Worm (Caenorhabditis elegans) whole organism, L2 larva: ENCODE data around the gene gcy-3.

ENCODE experiments used
- C34F6.9 ChIP-seq: fragments of 150-350 bp; optimal IDR thresholded peaks from 2 replicates; lab custom pipeline; 2014; ENCODE audit warnings: missing biosample characterization, missing genetic modification characterization
- F13H6.1 ChIP-seq: sonication (generic microtip); optimal IDR thresholded peaks from 2 replicates; lab custom pipeline; 2016; ENCODE audit warnings: missing genetic modification characterization, missing compliant biosample characterization
- R02D3.7 ChIP-seq: fragments of 150-350 bp; optimal IDR thresholded peaks from 2 replicates; lab custom pipeline; 2014; ENCODE audit warnings: missing biosample characterization, missing genetic modification characterization
- Y55F3AM.14 ChIP-seq: fragments of 200-800 bp; sonication (Bioruptor generic); optimal IDR thresholded peaks from 2 replicates; lab custom pipeline; 2018; ENCODE audit warnings: mild to moderate bottlenecking, missing genetic modification characterization, missing compliant biosample characterization
- ZK546.5 ChIP-seq: sonication (generic microtip); optimal IDR thresholded peaks from 2 replicates; lab custom pipeline; 2017; ENCODE audit warnings: missing biosample characterization, missing genetic modification characterization
- alr-1 ChIP-seq: fragments of 150-350 bp; optimal IDR thresholded peaks from 2 replicates; lab custom pipeline; 2014; ENCODE audit warnings: missing biosample characterization, missing genetic modification characterization
- aly-2 ChIP-seq: fragments of 150-350 bp; optimal IDR thresholded peaks from 2 replicates; lab custom pipeline; 2014; ENCODE audit warnings: missing biosample characterization, missing genetic modification characterization
- ama-1 ChIP-seq: fragments of 150-350 bp; optimal IDR thresholded peaks from 2 replicates; lab custom pipeline; 2018; ENCODE audit warnings: inconsistent platforms
- blmp-1 ChIP-seq: sonication (generic microtip); optimal IDR thresholded peaks from 2 replicates; lab custom pipeline; 2017; ENCODE audit warnings: missing genetic modification characterization, mild to moderate bottlenecking, missing compliant biosample characterization, antibody characterized with exemption, moderate library complexity; ENCODE audit not compliant: insufficient read depth
- ceh-16 ChIP-seq: fragments of 150-350 bp; optimal IDR thresholded peaks from 2 replicates; lab custom pipeline; 2014; ENCODE audit warnings: missing biosample characterization, missing genetic modification characterization
- ceh-82 ChIP-seq: fragments of 150-350 bp; optimal IDR thresholded peaks from 2 replicates; lab custom pipeline; 2014; ENCODE audit warnings: missing biosample characterization, missing genetic modification characterization
- crh-2 ChIP-seq: sonication (generic microtip); optimal IDR thresholded peaks from 2 replicates; lab custom pipeline; 2017; ENCODE audit warnings: missing biosample characterization, missing genetic modification characterization
- dmd-4 ChIP-seq: sonication (generic microtip); optimal IDR thresholded peaks from 2 replicates; lab custom pipeline; 2017; ENCODE audit warnings: missing biosample characterization, missing genetic modification characterization
- egl-27 ChIP-seq: sonication (generic microtip); optimal IDR thresholded peaks from 3 replicates; lab custom pipeline; 2017; ENCODE audit warnings: missing biosample characterization, missing genetic modification reagents, missing genetic modification characterization
- elt-3 ChIP-seq: sonication (generic microtip); optimal IDR thresholded peaks from 2 replicates; lab custom pipeline; 2017; ENCODE audit warnings: missing biosample characterization, missing genetic modification characterization
- fos-1 ChIP-seq: fragments of 150-350 bp; optimal IDR thresholded peaks from 2 replicates; lab custom pipeline; 2014; ENCODE audit warnings: missing biosample characterization, missing genetic modification characterization
- lin-11 ChIP-seq: fragments of 150-350 bp; sonication (generic microtip); optimal IDR thresholded peaks from 2 replicates; lab custom pipeline; 2014; ENCODE audit warnings: missing biosample characterization, missing genetic modification characterization, inconsistent platforms, mixed read lengths
- lin-13 ChIP-seq: fragments of 150-350 bp; optimal IDR thresholded peaks from 2 replicates; lab custom pipeline; 2014; ENCODE audit warnings: missing biosample characterization, missing genetic modification reagents, missing genetic modification characterization
- lsy-2 ChIP-seq, 2 experiments: fragments of 150-350 bp in 1 of 2; sonication (generic microtip) in 1 of 2; optimal IDR thresholded peaks; 2 replicates each; lab custom pipeline; 2014 to 2017; ENCODE audit warnings: missing biosample characterization in 2 of 2, missing genetic modification characterization in 2 of 2
- mab-5 ChIP-seq: fragments of 150-350 bp; optimal IDR thresholded peaks from 2 replicates; lab custom pipeline; 2014; ENCODE audit warnings: missing biosample characterization, missing genetic modification characterization
- mbf-1 ChIP-seq: sonication (generic microtip); optimal IDR thresholded peaks from 2 replicates; lab custom pipeline; 2017; ENCODE audit warnings: missing biosample characterization, missing genetic modification characterization
- mdl-1 ChIP-seq, 2 experiments: fragments of 150-350 bp in 1 of 2; sonication (generic microtip) in 1 of 2; optimal IDR thresholded peaks; 2 replicates each; lab custom pipeline; 2017; ENCODE audit warnings: missing biosample characterization in 2 of 2, missing genetic modification characterization in 2 of 2
- nhr-10 ChIP-seq: sonication (generic microtip); optimal IDR thresholded peaks from 2 replicates; lab custom pipeline; 2017; ENCODE audit warnings: missing biosample characterization, missing genetic modification characterization
- nhr-11 ChIP-seq: fragments of 150-350 bp; optimal IDR thresholded peaks from 2 replicates; lab custom pipeline; 2014; ENCODE audit warnings: missing biosample characterization, missing genetic modification characterization
- nhr-12 ChIP-seq: fragments of 150-350 bp; optimal IDR thresholded peaks from 2 replicates; lab custom pipeline; 2014; ENCODE audit warnings: missing biosample characterization, missing genetic modification characterization
- nhr-129 ChIP-seq: fragments of 150-350 bp; optimal IDR thresholded peaks from 2 replicates; lab custom pipeline; 2014; ENCODE audit warnings: missing biosample characterization, missing genetic modification characterization
- nhr-21 ChIP-seq: fragments of 150-350 bp; optimal IDR thresholded peaks from 2 replicates; lab custom pipeline; 2014; ENCODE audit warnings: missing biosample characterization, missing genetic modification characterization
- nhr-23 ChIP-seq: fragments of 150-350 bp; optimal IDR thresholded peaks from 2 replicates; lab custom pipeline; 2014; ENCODE audit warnings: missing biosample characterization, missing genetic modification reagents, missing genetic modification characterization
- nhr-237 ChIP-seq: fragments of 150-350 bp; optimal IDR thresholded peaks from 2 replicates; lab custom pipeline; 2014; ENCODE audit warnings: missing biosample characterization, missing genetic modification characterization
- nhr-25 ChIP-seq: fragments of 150-350 bp; sonication (generic microtip); optimal IDR thresholded peaks from 3 replicates; lab custom pipeline; 2014; ENCODE audit warnings: missing biosample characterization, missing genetic modification characterization
- nhr-6 ChIP-seq: fragments of 150-350 bp; optimal IDR thresholded peaks from 2 replicates; lab custom pipeline; 2014; ENCODE audit warnings: missing biosample characterization, missing genetic modification characterization
- sem-4 ChIP-seq: fragments of 150-350 bp; optimal IDR thresholded peaks from 2 replicates; lab custom pipeline; 2014; ENCODE audit warnings: missing biosample characterization, missing genetic modification reagents, missing genetic modification characterization
- sma-3 ChIP-seq: sonication (generic microtip); optimal IDR thresholded peaks from 2 replicates; lab custom pipeline; 2016; ENCODE audit warnings: missing genetic modification reagents, missing genetic modification characterization, missing compliant biosample characterization
- sma-9 ChIP-seq, 2 experiments: fragments of 150-350 bp in 1 of 2; sonication (generic microtip) in 1 of 2; optimal IDR thresholded peaks; 2 replicates each; lab custom pipeline; 2014 to 2016; ENCODE audit warnings: missing genetic modification characterization in 2 of 2, mild to moderate bottlenecking in 1 of 2, missing biosample characterization in 1 of 2, missing compliant biosample characterization in 1 of 2, missing genetic modification reagents in 1 of 2, moderate library complexity in 1 of 2
- snpc-4 ChIP-seq: fragments of 150-350 bp; optimal IDR thresholded peaks from 2 replicates; lab custom pipeline; 2014; ENCODE audit warnings: missing biosample characterization, missing genetic modification characterization
- unc-39 ChIP-seq: fragments of 150-350 bp; optimal IDR thresholded peaks from 2 replicates; lab custom pipeline; 2014; ENCODE audit warnings: missing biosample characterization, missing genetic modification characterization
- unc-55 ChIP-seq: fragments of 150-350 bp; sonication (generic microtip); optimal IDR thresholded peaks from 3 replicates; lab custom pipeline; 2014; ENCODE audit warnings: missing biosample characterization, missing genetic modification reagents, missing genetic modification characterization
- zag-1 ChIP-seq: fragments of 150-350 bp; optimal IDR thresholded peaks from 2 replicates; lab custom pipeline; 2014; ENCODE audit warnings: missing biosample characterization, missing genetic modification characterization
- ztf-1 ChIP-seq: fragments of 200-800 bp; sonication (Bioruptor generic); conservative IDR thresholded peaks from 2 replicates; pipeline ENCODE4 v1.3.6; 2022; ENCODE audit warnings: missing genetic modification characterization, missing compliant biosample characterization
- ztf-11 ChIP-seq: sonication (generic microtip); optimal IDR thresholded peaks from 2 replicates; lab custom pipeline; 2017; ENCODE audit warnings: missing biosample characterization, missing genetic modification characterization
- ztf-4 ChIP-seq: fragments of 150-350 bp; optimal IDR thresholded peaks from 2 replicates; lab custom pipeline; 2014; ENCODE audit warnings: missing biosample characterization, missing genetic modification characterization

Gene gcy-3

DNA sequence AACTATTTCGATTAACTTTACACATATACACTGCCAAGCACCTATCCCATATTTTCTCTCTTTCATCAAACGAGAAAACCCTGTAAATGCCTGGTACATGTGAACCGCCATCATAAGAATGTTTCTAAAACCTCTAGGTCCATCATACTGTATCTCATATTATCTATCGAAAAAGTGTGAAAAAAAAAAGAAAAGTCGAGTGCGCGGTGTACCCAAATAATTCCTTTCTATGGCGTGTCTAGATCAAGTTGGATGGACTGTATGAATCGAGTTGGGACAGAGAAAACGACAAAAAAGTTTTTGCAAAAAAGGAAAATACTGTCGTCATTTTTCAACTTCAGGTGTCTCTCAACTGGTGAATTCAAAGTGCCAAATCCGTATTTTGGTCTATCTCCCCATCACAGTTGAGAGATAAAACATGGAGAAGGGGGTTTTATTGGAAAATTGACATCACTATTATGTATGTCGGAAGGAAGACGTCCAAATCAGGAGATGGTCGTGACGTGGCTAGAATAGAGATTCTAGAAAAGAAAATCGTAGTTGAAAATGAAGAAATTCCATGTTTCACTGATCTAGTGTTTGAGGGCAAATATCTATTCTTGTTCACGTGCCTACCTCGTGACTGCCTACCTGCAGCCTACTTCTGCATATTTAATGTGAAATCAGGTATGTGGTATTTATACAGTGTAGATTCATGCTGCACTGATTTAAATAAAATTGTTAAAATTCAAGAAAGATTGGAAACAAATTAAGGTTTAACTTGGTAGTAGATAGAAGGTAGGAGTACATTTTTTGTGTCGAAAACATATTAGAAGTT lies 13.6 kb downstream of the gcy-3 start (continued):
- no peak for TF ChIP-seq mdl-1 (tag; optimal IDR thresholded peaks at IDR 0.05; lab: Kevin White, UChicago)
- no peak for TF ChIP-seq ama-1 (lab: Kevin White, UChicago)
- TF ChIP-seq egl-27 = peak; percentile 10
- TF ChIP-seq zag-1 (tag; lab: Kevin White, UChicago) = no peak

DNA sequence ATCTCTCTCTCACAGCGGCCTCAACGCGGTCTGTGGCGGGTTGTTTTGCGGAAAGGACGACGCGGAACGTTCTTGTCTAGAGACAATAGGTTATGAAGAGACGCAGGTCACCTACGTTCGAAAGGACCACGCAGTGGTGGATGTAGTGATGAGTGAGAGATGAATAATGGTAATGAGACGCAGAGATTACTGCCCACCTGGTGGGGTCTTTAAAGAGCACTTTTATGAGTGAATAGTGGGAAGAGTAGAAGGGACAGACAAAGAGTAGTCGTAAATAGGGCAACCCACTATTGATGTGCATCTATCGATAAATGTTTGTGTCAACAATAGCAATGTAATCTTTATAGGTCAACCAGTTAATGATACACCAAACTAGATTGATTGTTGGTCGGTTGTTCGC lies 16.0 kb downstream of the gcy-3 start:
- TF ChIP-seq elt-3 (tag; lab: Kevin White, UChicago) (no peak), R02D3.7 (tag; lab: Kevin White, UChicago) (no peak), ZK546.5 (no peak), lin-11 (no peak), ceh-16 (tag; lab: Kevin White, UChicago) (no peak), mbf-1 (tag; lab: Kevin White, UChicago) (no peak), nhr-12 (tag; lab: Kevin White, UChicago) (no peak), ztf-4 (tag; lab: Kevin White, UChicago) (no peak), nhr-23 (tag; lab: Kevin White, UChicago) (no peak), lsy-2 (tag; optimal IDR thresholded peaks at IDR 0.05; lab: Kevin White, UChicago) (no peak), mab-5 (no peak), Y55F3AM.14 (GFP tag; lab: Kevin White, UChicago) (no peak), F13H6.1 (tag; lab: Kevin White, UChicago) (no peak), nhr-11 (no peak), nhr-25 (tag; lab: Kevin White, UChicago) (no peak), zag-1 (tag; lab: Kevin White, UChicago) (no peak), nhr-10 (tag; lab: Kevin White, UChicago) (no peak), nhr-129 (no peak)

DNA sequence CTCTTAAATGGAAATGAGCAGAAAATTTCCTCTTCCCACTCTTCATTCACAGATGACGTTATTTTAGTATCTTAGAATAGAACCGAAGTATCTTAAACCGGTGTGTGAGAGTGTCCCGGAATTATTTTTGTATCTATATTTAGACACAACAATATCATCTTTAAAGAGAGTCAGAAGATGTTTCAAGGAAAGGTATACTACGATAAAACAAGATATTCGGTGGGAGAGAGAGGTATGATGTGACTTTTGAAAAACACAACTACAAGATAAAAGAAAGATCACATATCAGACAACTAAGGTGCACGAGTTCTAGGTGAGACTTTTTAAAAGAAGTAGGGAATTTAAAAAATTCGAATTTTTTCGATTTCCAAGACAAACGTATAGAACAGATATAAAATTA lies 16.5 kb downstream of the gcy-3 start:
- TF ChIP-seq elt-3 (tag; lab: Kevin White, UChicago) = no peak
- TF ChIP-seq sma-9 (GFP tag; optimal IDR thresholded peaks at IDR 0.05; lab: Kevin White, UChicago) = peak; percentile 55
- no peak for TF ChIP-seq sma-9 (tag; optimal IDR thresholded peaks at IDR 0.05; lab: Kevin White, UChicago)
- no peak for TF ChIP-seq snpc-4 (tag; lab: Kevin White, UChicago)
- TF ChIP-seq egl-27 = no peak
- TF ChIP-seq nhr-25 (tag; lab: Kevin White, UChicago) = peak; percentile 8
- peak in 1 of 2 experiments; percentile 14 for TF ChIP-seq lsy-2 (tag; optimal IDR thresholded peaks at IDR 0.05; lab: Kevin White, UChicago)
- no peak for TF ChIP-seq sem-4 (tag; lab: Kevin White, UChicago)

DNA sequence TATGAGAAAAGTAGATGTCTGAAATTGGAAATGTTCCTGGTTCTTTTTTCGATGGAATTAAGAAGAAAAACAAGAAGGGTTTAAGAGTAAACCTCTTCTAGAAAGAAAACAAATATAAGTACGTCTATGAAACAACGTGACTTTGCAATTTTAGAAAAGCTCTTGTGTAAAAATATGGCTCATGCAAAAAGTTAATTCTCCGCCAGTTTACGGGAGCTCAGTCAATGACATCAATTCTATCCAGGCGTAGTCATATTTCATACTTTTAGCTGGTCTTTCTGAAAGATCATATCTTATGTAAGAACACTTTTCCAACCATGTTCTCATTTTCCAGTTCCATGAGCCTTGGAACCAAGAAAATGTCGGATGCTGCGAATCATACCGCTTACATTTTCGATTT lies 17.2 kb downstream of the gcy-3 start:
- TF ChIP-seq unc-39 (tag; lab: Kevin White, UChicago) = no peak

DNA sequence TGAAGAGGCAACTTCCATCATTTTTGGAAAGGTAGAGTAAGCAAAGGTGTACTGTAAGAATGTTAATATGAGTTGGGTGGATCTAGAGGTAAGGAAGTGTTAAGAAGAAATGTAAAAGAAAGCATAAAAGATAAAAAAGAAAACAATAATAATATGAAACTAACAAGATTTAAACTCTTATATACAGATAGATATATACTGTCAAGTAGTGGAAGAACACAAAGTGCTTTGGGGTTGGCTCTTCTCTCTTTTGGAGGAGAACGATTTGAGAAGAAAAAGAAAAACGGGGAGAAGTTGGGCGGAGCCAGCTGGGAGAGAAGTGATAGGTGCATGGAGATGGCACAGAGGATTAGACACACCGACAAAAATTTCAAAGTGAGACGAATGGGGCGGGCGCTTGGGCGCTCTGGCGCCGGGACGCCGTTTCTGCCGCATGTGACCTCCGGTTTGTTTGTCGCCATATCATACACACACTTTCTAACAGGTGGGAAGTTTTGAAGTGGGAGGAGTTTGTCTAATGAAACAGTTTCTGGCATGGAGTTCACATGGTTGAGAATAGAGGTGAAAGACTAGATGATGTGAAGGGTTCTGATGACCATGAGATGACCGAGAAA lies 19.6 kb downstream of the gcy-3 start, which contains the start of gene T19H5.4:
Gene T19H5.4 (minus strand): TSS at position 51 of the 614 bp plus-strand sequence.
- TF ChIP-seq ceh-16 (tag; lab: Kevin White, UChicago) = no peak
- TF ChIP-seq crh-2 = no peak
- no peak for TF ChIP-seq lin-13 (GFP tag; lab: Kevin White, UChicago)
- TF ChIP-seq zag-1 (tag; lab: Kevin White, UChicago) = no peak
- peak; percentile 56 to 59 for TF ChIP-seq mdl-1 (tag; optimal IDR thresholded peaks at IDR 0.05; lab: Kevin White, UChicago)
- peak; percentile 2 for TF ChIP-seq C34F6.9 (tag; lab: Kevin White, UChicago)
- no peak for TF ChIP-seq mbf-1 (tag; lab: Kevin White, UChicago)
- TF ChIP-seq unc-39 (tag; lab: Kevin White, UChicago) = no peak
- peak; percentile 64 for TF ChIP-seq fos-1 (tag; lab: Kevin White, UChicago)
- TF ChIP-seq dmd-4 (tag; lab: Kevin White, UChicago) = no peak
- no peak for TF ChIP-seq nhr-23 (tag; lab: Kevin White, UChicago)
- peak; percentile 53 for TF ChIP-seq blmp-1 (tag; lab: Kevin White, UChicago)
- TF ChIP-seq aly-2 (tag; lab: Kevin White, UChicago) = no peak
- no peak for TF ChIP-seq sem-4 (tag; lab: Kevin White, UChicago)
- no peak for TF ChIP-seq nhr-12 (tag; lab: Kevin White, UChicago)
- TF ChIP-seq mab-5 = no peak
- no peak for TF ChIP-seq ZK546.5
- TF ChIP-seq snpc-4 (tag; lab: Kevin White, UChicago) = no peak
- TF ChIP-seq unc-55 (GFP tag; lab: Kevin White, UChicago) = no peak
- TF ChIP-seq sma-9 (GFP tag; optimal IDR thresholded peaks at IDR 0.05; lab: Kevin White, UChicago) = peak; percentile 93
- no peak for TF ChIP-seq sma-9 (tag; optimal IDR thresholded peaks at IDR 0.05; lab: Kevin White, UChicago)
- peak; percentile 64 for TF ChIP-seq nhr-21 (tag; lab: Kevin White, UChicago)
- no peak for TF ChIP-seq ztf-11 (tag; lab: Kevin White, UChicago)
- TF ChIP-seq ceh-82 (tag; lab: Kevin White, UChicago) = no peak
- TF ChIP-seq alr-1 (tag; lab: Kevin White, UChicago) = no peak
- TF ChIP-seq nhr-25 (tag; lab: Kevin White, UChicago) = peak; percentile 57
- peak; percentile 6 for TF ChIP-seq Y55F3AM.14 (GFP tag; lab: Kevin White, UChicago)
- TF ChIP-seq ztf-1 (GFP tag; lab: Robert Waterston, UW) = no peak
- peak; percentile 61 for TF ChIP-seq sma-3 (GFP tag; lab: Kevin White, UChicago)
- no peak for TF ChIP-seq ama-1 (lab: Kevin White, UChicago)
- TF ChIP-seq nhr-237 = no peak
- no peak for TF ChIP-seq nhr-6
